Worm (Caenorhabditis elegans): Measurements from ENCODE around the gene nhr-32.

DNA sequence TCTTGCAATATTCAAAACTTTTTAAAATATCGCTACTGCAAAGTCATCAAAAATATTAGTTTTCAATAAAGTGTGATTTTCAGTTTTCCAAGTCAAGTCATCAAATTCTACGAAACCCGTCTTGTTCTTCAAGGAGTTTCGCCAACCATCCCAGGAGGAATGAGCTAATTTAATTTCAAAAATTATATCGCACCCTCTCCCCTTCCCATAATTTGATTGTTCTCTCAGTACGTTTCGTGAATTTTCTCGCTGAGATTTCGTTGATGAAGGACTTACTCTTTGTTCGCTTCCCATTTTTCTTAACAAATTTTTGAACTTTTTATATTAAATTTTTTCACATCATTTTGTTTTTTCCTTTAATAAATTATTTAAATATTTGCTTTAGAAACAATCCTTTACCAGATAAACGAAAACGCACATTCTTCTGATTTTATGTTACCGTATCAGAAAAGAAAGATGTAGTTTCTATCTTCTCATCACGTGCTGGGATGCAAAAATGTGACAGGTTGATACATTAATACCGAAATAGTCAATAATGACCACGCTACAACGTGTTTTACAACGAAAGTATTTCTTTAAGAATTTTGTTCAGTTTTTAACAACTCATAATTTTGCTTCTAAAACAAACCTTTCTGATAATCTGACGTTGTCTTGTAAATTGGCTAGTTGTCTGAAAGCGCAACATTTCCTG is 5.0 kb upstream of the nhr-32 start:
- no peak for TF ChIP-seq him-1 (tag; optimal IDR thresholded peaks at IDR 0.05)
- TF ChIP-seq W03F9.2 (tag; optimal IDR thresholded peaks at IDR 0.05): no peak
- no peak for TF ChIP-seq dao-5 (tag; optimal IDR thresholded peaks at IDR 0.05)
